Worm (Caenorhabditis elegans): Measurements from ENCODE around the gene srj-27.

ce11 chrV:15156504-15156903, 29.2 kb upstream of the srj-27 start:
- TF ChIP-seq blmp-1 (tag; optimal IDR thresholded peaks at IDR 0.05; ENCODE audit: insufficient read depth) (no peak), R02D3.7 (tag; optimal IDR thresholded peaks at IDR 0.05) (no peak), aly-2 (tag; optimal IDR thresholded peaks at IDR 0.05) (no peak), nhr-12 (tag; optimal IDR thresholded peaks at IDR 0.05) (no peak), nhr-77 (tag; optimal IDR thresholded peaks at IDR 0.05) (no peak), unc-39 (tag; optimal IDR thresholded peaks at IDR 0.05) (no peak)
